Worm (Caenorhabditis elegans) whole organism, young adult: ENCODE measurements around the gene C05C10.7.

Source experiments
- B0336.3 ChIP-seq: fragments of 200-800 bp; sonication (Bioruptor generic); IDR thresholded peaks from 2 replicates; pipeline ENCODE4 v1.3.6; 2022; ENCODE audit warnings: missing genetic modification characterization, missing compliant biosample characterization
- F49E8.2 ChIP-seq: sonication (generic microtip); optimal IDR thresholded peaks from 3 replicates; lab custom pipeline; 2017; ENCODE audit warnings: missing genetic modification characterization, mild to moderate bottlenecking, missing compliant biosample characterization, antibody characterized with exemption, moderate library complexity; ENCODE audit not compliant: insufficient read depth
- cebp-1 ChIP-seq, 2 experiments: fragments of 200-800 bp in 1 of 2; sonication (Bioruptor generic) in 1 of 2; sonication (generic microtip) in 1 of 2; IDR thresholded peaks in 1 of 2; optimal IDR thresholded peaks in 1 of 2; 2 replicates each; pipeline versions ENCODE4 v1.3.6 to Lab custom; 2017 to 2022; ENCODE audit warnings: missing compliant biosample characterization in 2 of 2, missing genetic modification characterization in 2 of 2, mild to moderate bottlenecking in 1 of 2, missing genetic modification reagents in 1 of 2, moderate library complexity in 1 of 2
- die-1 ChIP-seq: sonication (generic microtip); optimal IDR thresholded peaks from 2 replicates; lab custom pipeline; 2016; ENCODE audit warnings: missing genotype, mild to moderate bottlenecking, missing genetic modification characterization, missing compliant biosample characterization
- pha-4 ChIP-seq: fragments of 150-350 bp; sonication (generic microtip); optimal IDR thresholded peaks from 2 replicates; lab custom pipeline; 2014; ENCODE audit warnings: missing biosample characterization, missing genetic modification reagents, missing genetic modification characterization
- unc-130 ChIP-seq: sonication (generic microtip); optimal IDR thresholded peaks from 2 replicates; lab custom pipeline; 2016; ENCODE audit warnings: missing genetic modification reagents, missing genetic modification characterization, missing compliant biosample characterization
- unc-62 ChIP-seq: fragments of 150-350 bp; optimal IDR thresholded peaks from 2 replicates; lab custom pipeline; 2014; ENCODE audit warnings: missing biosample characterization, missing genetic modification reagents, missing genetic modification characterization
- zfh-2 ChIP-seq: fragments of 200-800 bp; sonication (Bioruptor generic); conservative IDR thresholded peaks from 2 replicates; pipeline ENCODE4 v1.3.6; 2022; ENCODE audit warnings: missing genetic modification reagents, missing genetic modification characterization, missing compliant biosample characterization

DNA sequence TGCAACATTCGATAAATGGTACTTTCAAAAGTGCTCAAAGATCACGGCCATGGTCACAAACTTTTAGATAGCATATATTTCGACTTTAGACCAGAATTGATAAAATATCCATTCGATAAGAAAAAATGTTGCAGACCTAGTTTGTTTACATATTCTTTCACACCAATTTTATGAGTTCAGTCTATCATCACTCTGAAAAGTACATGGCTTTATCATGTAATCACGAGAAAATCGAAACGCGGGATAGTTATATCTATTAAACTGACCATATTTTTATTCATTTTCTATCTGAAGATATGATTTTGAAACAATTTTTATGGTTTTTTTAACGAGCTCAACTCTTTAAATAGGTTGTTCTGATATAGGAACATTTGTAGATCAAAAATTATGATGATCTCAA lies 7.3 kb downstream of the C05C10.7 start, which contains the start of gene pho-11:
- TF ChIP-seq unc-130 (no peak), cebp-1 (GFP tag; IDR thresholded peaks at IDR 0.05; lab: Robert Waterston, UW) (no peak), cebp-1 (tag; optimal IDR thresholded peaks at IDR 0.05; lab: Kevin White, UChicago) (no peak), die-1 (tag; lab: Kevin White, UChicago) (no peak), pha-4 (tag; lab: Kevin White, UChicago) (no peak), F49E8.2 (no peak), zfh-2 (GFP tag; lab: Robert Waterston, UW) (no peak), unc-62 (GFP tag; lab: Kevin White, UChicago) (no peak), B0336.3 (GFP tag; lab: Robert Waterston, UW) (no peak)
